Worm (Caenorhabditis elegans) whole organism, L1 larva: ENCODE measurements around the gene str-130.

Experiments used
- C04F5.9 ChIP-seq: sonication (generic microtip); optimal IDR thresholded peaks from 2 replicates; lab custom pipeline; 2016; ENCODE audit warnings: missing genetic modification characterization, missing compliant biosample characterization
- F16B12.6 ChIP-seq: fragments of 150-350 bp; optimal IDR thresholded peaks from 2 replicates; lab custom pipeline; 2014; ENCODE audit warnings: missing biosample characterization, missing genetic modification characterization
- Y116A8C.19 ChIP-seq: sonication (generic microtip); optimal IDR thresholded peaks from 2 replicates; lab custom pipeline; 2016; ENCODE audit warnings: missing compliant biosample characterization, missing genetic modification characterization, borderline replicate concordance
- ama-1 ChIP-seq: fragments of 150-350 bp; optimal IDR thresholded peaks from 2 replicates; lab custom pipeline; 2014
- ceh-63 ChIP-seq: fragments of 200-800 bp; sonication (Bioruptor generic); optimal IDR thresholded peaks from 2 replicates; lab custom pipeline; 2018; ENCODE audit warnings: mild to moderate bottlenecking, missing genetic modification characterization, missing compliant biosample characterization
- ceh-82 ChIP-seq, 3 experiments: fragments of 150-350 bp in 1 of 3; sonication (generic microtip) in 2 of 3; optimal IDR thresholded peaks; 2 replicates each; lab custom pipeline; 2014 to 2017; ENCODE audit warnings: missing biosample characterization in 3 of 3, missing genetic modification characterization in 3 of 3
- ceh-88 ChIP-seq: fragments of 200-800 bp; sonication (Bioruptor generic); IDR thresholded peaks from 2 replicates; pipeline ENCODE4 v1.3.6; 2022; ENCODE audit warnings: missing genetic modification characterization, missing compliant biosample characterization
- ceh-90 ChIP-seq: sonication (generic microtip); optimal IDR thresholded peaks from 2 replicates; lab custom pipeline; 2016; ENCODE audit warnings: missing genetic modification characterization, missing compliant biosample characterization
- ces-1 ChIP-seq: fragments of 150-350 bp; optimal IDR thresholded peaks from 2 replicates; lab custom pipeline; 2014; ENCODE audit warnings: missing biosample characterization, missing genetic modification reagents, missing genetic modification characterization
- dsc-1 ChIP-seq: sonication (generic microtip); optimal IDR thresholded peaks from 2 replicates; lab custom pipeline; 2016; ENCODE audit warnings: mild to moderate bottlenecking, missing genetic modification characterization, missing compliant biosample characterization
- efl-1 ChIP-seq, 4 experiments: fragments of 150-350 bp; optimal IDR thresholded peaks in 3 of 4; peaks in 1 of 4; 1 replicate in 1 of 4; 2 replicates in 3 of 4; lab custom pipeline; 2014; ENCODE audit warnings: missing biosample characterization in 2 of 4, missing genetic modification characterization in 2 of 4, missing genetic modification reagents in 2 of 4
- efl-3 ChIP-seq: fragments of 200-800 bp; sonication (Bioruptor generic); optimal IDR thresholded peaks from 2 replicates; lab custom pipeline; 2018; ENCODE audit warnings: mild to moderate bottlenecking, missing genetic modification characterization, missing compliant biosample characterization
- egl-13 ChIP-seq: sonication (generic microtip); optimal IDR thresholded peaks from 2 replicates; lab custom pipeline; 2016; ENCODE audit warnings: missing genotype, missing genetic modification reagents, missing genetic modification characterization, missing compliant biosample characterization
- elt-2 ChIP-seq: sonication (generic microtip); optimal IDR thresholded peaks from 2 replicates; lab custom pipeline; 2016; ENCODE audit warnings: missing genetic modification characterization, mild to moderate bottlenecking, inconsistent platforms, missing compliant biosample characterization, missing genetic modification reagents
- elt-3 ChIP-seq, 6 experiments: fragments of 150-350 bp in 1 of 6; sonication (generic microtip); optimal IDR thresholded peaks; 2 replicates each; lab custom pipeline; 2017 to 2018; ENCODE audit warnings: missing biosample characterization in 6 of 6, missing genetic modification characterization in 6 of 6, inconsistent platforms in 1 of 6
- fkh-4 ChIP-seq: sonication (generic microtip); optimal IDR thresholded peaks from 2 replicates; lab custom pipeline; 2016; ENCODE audit warnings: missing compliant biosample characterization, missing genetic modification characterization, borderline replicate concordance
- hlh-17 ChIP-seq: fragments of 200-800 bp; sonication (Bioruptor generic); optimal IDR thresholded peaks from 2 replicates; lab custom pipeline; 2018; ENCODE audit warnings: missing genetic modification characterization, mild to moderate bottlenecking, missing compliant biosample characterization, moderate library complexity, borderline replicate concordance
- jun-1 ChIP-seq: fragments of 150-350 bp; optimal IDR thresholded peaks from 2 replicates; lab custom pipeline; 2014; ENCODE audit warnings: missing biosample characterization, missing genetic modification reagents, missing genetic modification characterization
- lin-13 ChIP-seq: fragments of 150-350 bp; optimal IDR thresholded peaks from 2 replicates; lab custom pipeline; 2014; ENCODE audit warnings: missing biosample characterization, missing genetic modification reagents, missing genetic modification characterization
- lin-35 ChIP-seq, 2 experiments: fragments of 150-350 bp; optimal IDR thresholded peaks; 2 replicates each; lab custom pipeline; 2014; ENCODE audit warnings: missing biosample characterization in 2 of 2, missing genetic modification characterization in 2 of 2, missing genetic modification reagents in 2 of 2
- lsy-2 ChIP-seq, 2 experiments: fragments of 150-350 bp; optimal IDR thresholded peaks; 2 replicates each; lab custom pipeline; 2014; ENCODE audit warnings: missing biosample characterization in 2 of 2, missing genetic modification characterization in 2 of 2
- mef-2 ChIP-seq: fragments of 150-350 bp; optimal IDR thresholded peaks from 2 replicates; lab custom pipeline; 2014; ENCODE audit warnings: missing biosample characterization, missing genetic modification characterization
- nhr-11 ChIP-seq: fragments of 150-350 bp; optimal IDR thresholded peaks from 2 replicates; lab custom pipeline; 2014; ENCODE audit warnings: missing biosample characterization, missing genetic modification characterization
- nhr-19 ChIP-seq: fragments of 200-800 bp; sonication (Bioruptor generic); conservative IDR thresholded peaks from 2 replicates; pipeline ENCODE4 v1.3.6; 2022; ENCODE audit warnings: missing genetic modification characterization, missing compliant biosample characterization
- nhr-20 ChIP-seq: sonication (generic microtip); optimal IDR thresholded peaks from 2 replicates; lab custom pipeline; 2016; ENCODE audit warnings: mild to moderate bottlenecking, missing genetic modification characterization, missing compliant biosample characterization
- nhr-237 ChIP-seq: fragments of 150-350 bp; optimal IDR thresholded peaks from 2 replicates; lab custom pipeline; 2014; ENCODE audit warnings: missing biosample characterization, missing genetic modification characterization
- nhr-28 ChIP-seq: fragments of 150-350 bp; optimal IDR thresholded peaks from 2 replicates; lab custom pipeline; 2014; ENCODE audit warnings: missing biosample characterization, missing genetic modification characterization
- nhr-47 ChIP-seq: sonication (generic microtip); optimal IDR thresholded peaks from 2 replicates; lab custom pipeline; 2016; ENCODE audit warnings: mild to moderate bottlenecking, missing genetic modification characterization, moderate library complexity, missing compliant biosample characterization
- nhr-71 ChIP-seq: sonication (generic microtip); optimal IDR thresholded peaks from 2 replicates; lab custom pipeline; 2016; ENCODE audit warnings: mild to moderate bottlenecking, missing genetic modification characterization, moderate library complexity, missing compliant biosample characterization
- nhr-77 ChIP-seq: fragments of 150-350 bp; optimal IDR thresholded peaks from 2 replicates; lab custom pipeline; 2014; ENCODE audit warnings: missing biosample characterization, missing genetic modification characterization
- nhr-85 ChIP-seq: sonication (generic microtip); peaks from one replicate; lab custom pipeline; 2016; ENCODE audit warnings: missing genetic modification characterization, inconsistent platforms, missing compliant biosample characterization
- pag-3 ChIP-seq: sonication (generic microtip); optimal IDR thresholded peaks from 2 replicates; lab custom pipeline; 2017; ENCODE audit warnings: missing genetic modification characterization, mild to moderate bottlenecking, missing compliant biosample characterization, antibody characterized with exemption, borderline replicate concordance; ENCODE audit not compliant: insufficient read depth
- rnt-1 ChIP-seq: sonication (generic microtip); optimal IDR thresholded peaks from 2 replicates; lab custom pipeline; 2016; ENCODE audit warnings: mild to moderate bottlenecking, missing genetic modification characterization, moderate library complexity, missing compliant biosample characterization
- skn-1 ChIP-seq: fragments of 150-350 bp; optimal IDR thresholded peaks from 2 replicates; lab custom pipeline; 2014; ENCODE audit warnings: missing biosample characterization, missing genetic modification characterization
- sox-4 ChIP-seq: sonication (generic microtip); optimal IDR thresholded peaks from 2 replicates; lab custom pipeline; 2016; ENCODE audit warnings: missing genetic modification characterization, missing compliant biosample characterization
- swsn-7 ChIP-seq: sonication (generic microtip); optimal IDR thresholded peaks from 2 replicates; lab custom pipeline; 2016; ENCODE audit warnings: missing genetic modification characterization, missing compliant biosample characterization
- tlp-1 ChIP-seq: fragments of 150-350 bp; optimal IDR thresholded peaks from 2 replicates; lab custom pipeline; 2014; ENCODE audit warnings: missing biosample characterization, missing genetic modification characterization
- unc-130 ChIP-seq: fragments of 150-350 bp; optimal IDR thresholded peaks from 2 replicates; lab custom pipeline; 2017; ENCODE audit warnings: missing biosample characterization, missing genetic modification characterization, inconsistent platforms
- unc-86 ChIP-seq: sonication (generic microtip); optimal IDR thresholded peaks from 2 replicates; lab custom pipeline; 2016; ENCODE audit warnings: missing genetic modification characterization, missing compliant biosample characterization

Gene str-130

ce11 chrV:8123384-8123783 lies 32.9 kb upstream of the str-130 start, which contains the start of gene D1014.5 (continued):
- no peak for TF ChIP-seq lin-35 (GFP tag; optimal IDR thresholded peaks at IDR 0.05; lab: Kevin White, UChicago)

DNA sequence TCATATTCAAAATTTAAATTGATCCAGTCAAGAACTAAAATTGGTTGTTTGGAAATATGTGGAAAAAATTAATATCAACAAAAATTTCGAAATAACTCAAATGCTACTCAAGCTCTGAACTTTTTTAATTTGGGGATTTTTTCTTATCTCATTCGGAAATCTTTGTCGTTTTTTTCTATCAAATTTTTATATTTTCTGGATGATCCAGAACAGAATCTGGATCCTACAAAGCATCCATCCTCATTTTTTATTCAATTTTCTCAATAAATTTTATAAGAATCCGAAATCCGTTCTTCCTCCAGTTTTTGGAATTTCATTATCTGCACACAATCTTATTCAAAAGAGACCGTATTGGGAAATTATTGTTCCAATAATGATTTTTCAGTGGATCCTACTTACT lies 30.4 kb upstream of the str-130 start, which contains the start of gene D1014.6:
Gene D1014.6 (plus strand): TSS at position 301 of the 400 bp plus-strand sequence.
- TF ChIP-seq C04F5.9 (tag; lab: Kevin White, UChicago) (no peak), hlh-17 (GFP tag; lab: Kevin White, UChicago) (no peak), nhr-77 (tag; lab: Kevin White, UChicago) (no peak), efl-3 (GFP tag; lab: Kevin White, UChicago) (no peak), elt-2 (tag; lab: Kevin White, UChicago) (no peak), ceh-88 (GFP tag; lab: Robert Waterston, UW) (no peak), skn-1 (tag; lab: Kevin White, UChicago) (no peak), unc-86 (tag; lab: Kevin White, UChicago) (no peak), unc-130 (tag; lab: Kevin White, UChicago) (no peak), ama-1 (lab: Kevin White, UChicago) (no peak), F16B12.6 (tag; lab: Kevin White, UChicago) (no peak), nhr-71 (no peak), tlp-1 (tag; lab: Kevin White, UChicago) (no peak)

- TF ChIP-seq ceh-82 (tag; optimal IDR thresholded peaks at IDR 0.05; lab: Kevin White, UChicago) (no peak), nhr-28 (tag; lab: Kevin White, UChicago) (no peak), hlh-17 (GFP tag; lab: Kevin White, UChicago) (no peak), swsn-7 (no peak), lsy-2 (tag; optimal IDR thresholded peaks at IDR 0.05; lab: Kevin White, UChicago) (no peak), nhr-19 (no peak), sox-4 (tag; lab: Kevin White, UChicago) (no peak), ceh-90 (tag; lab: Kevin White, UChicago) (no peak), nhr-237 (tag; lab: Kevin White, UChicago) (no peak), fkh-4 (tag; lab: Kevin White, UChicago) (no peak), egl-13 (tag; lab: Kevin White, UChicago) (no peak), nhr-11 (tag; lab: Kevin White, UChicago) (no peak), nhr-85 (tag; lab: Kevin White, UChicago) (no peak), nhr-47 (tag; lab: Kevin White, UChicago) (no peak), C04F5.9 (tag; lab: Kevin White, UChicago) (no peak), rnt-1 (tag; lab: Kevin White, UChicago) (no peak)
Observed at ce11 chrV:8117964-8118363, 27.5 kb upstream of the str-130 start, which contains the start of gene D1014.7. D1014.7 (plus strand) TSS chrV:8118264.

- no peak for TF ChIP-seq nhr-28 (tag; lab: Kevin White, UChicago)
- TF ChIP-seq pag-3, result no peak
- TF ChIP-seq nhr-20, result no peak
- no peak for TF ChIP-seq elt-3 (tag; optimal IDR thresholded peaks at IDR 0.05; lab: Kevin White, UChicago)
- TF ChIP-seq ceh-63 (GFP tag; lab: Kevin White, UChicago), result no peak
- TF ChIP-seq nhr-237 (tag; lab: Kevin White, UChicago), result no peak
- TF ChIP-seq Y116A8C.19 (tag; lab: Kevin White, UChicago), result no peak
- TF ChIP-seq sox-4 (tag; lab: Kevin White, UChicago), result no peak
- no peak for TF ChIP-seq nhr-11 (tag; lab: Kevin White, UChicago)
- no peak for TF ChIP-seq jun-1
- no peak for TF ChIP-seq efl-1 (optimal IDR thresholded peaks at IDR 0.05; lab: Kevin White, UChicago)
- no peak for TF ChIP-seq efl-1 (GFP tag; optimal IDR thresholded peaks at IDR 0.05 in 1 of 2; lab: Kevin White, UChicago)
- no peak for TF ChIP-seq ces-1 (GFP tag; lab: Kevin White, UChicago)
- no peak for TF ChIP-seq lin-13 (GFP tag; lab: Kevin White, UChicago)
- no peak for TF ChIP-seq mef-2 (tag; lab: Kevin White, UChicago)
- TF ChIP-seq dsc-1 (tag; lab: Kevin White, UChicago), result no peak
Observed at ce11 chrV:8114542-8114941, 24.0 kb upstream of the str-130 start.
